Worm (Caenorhabditis elegans): ENCODE data around the gene sri-29.

ce11 chrII:3036344-3036743 lies 7.8 kb upstream of the sri-29 start:
- no peak for TF ChIP-seq unc-62 (GFP tag; optimal IDR thresholded peaks at IDR 0.05)
- TF ChIP-seq mls-2 (tag; optimal IDR thresholded peaks at IDR 0.05): no peak

Data from whole organism, mixed stage, embryonic.